Fruit fly (Drosophila melanogaster): ENCODE results near the gene Tmem214.

- no peak for TF ChIP-seq CG11617 (GFP tag; optimal IDR thresholded peaks at IDR 0.05)
- no peak for TF ChIP-seq CG7101 (tag; optimal IDR thresholded peaks at IDR 0.05)
These were observed 18.0 kb upstream of the Tmem214 start for dm6 chr2L:10988026-10988425.
